Fruit fly (Drosophila melanogaster) Kc167 (cell line): ENCODE data around the gene CG43403.

ENCODE experiments used
- h ChIP-seq: fragments of >200 bp; optimal IDR thresholded peaks from 3 replicates; lab custom pipeline; 2018; ENCODE audit warnings: missing external identifiers
- psq ChIP-seq: fragments of >200 bp; optimal IDR thresholded peaks from 2 replicates; lab custom pipeline; 2017; ENCODE audit warnings: missing external identifiers
- ttk ChIP-seq: sonication (Bioruptor generic); optimal IDR thresholded peaks from 2 replicates; lab custom pipeline; 2017; ENCODE audit warnings: missing external identifiers

dm6 chr2L:2574717-2575273 lies 45.2 kb upstream of the CG43403 start, which contains the start of the genes Rad1 and Sws1:
- no peak for TF ChIP-seq psq (lab: Kevin White, UChicago)
- no peak for TF ChIP-seq ttk
- no peak for TF ChIP-seq h
